Worm (Caenorhabditis elegans) whole organism, early embryonic: ENCODE results near the gene rars-1.
A peak's percentile ranks its signal among the peaks of the same experiment; 100 is the strongest.

Experiments
- B0310.2 ChIP-seq: sonication (generic microtip); optimal IDR thresholded peaks from 2 replicates; lab custom pipeline; 2016; ENCODE audit warnings: mild to moderate bottlenecking, missing genetic modification characterization, missing compliant biosample characterization
- F13C5.2 ChIP-seq: sonication (generic microtip); optimal IDR thresholded peaks from 2 replicates; lab custom pipeline; 2017; ENCODE audit warnings: mild to moderate bottlenecking, missing genetic modification characterization, inconsistent platforms, missing compliant biosample characterization
- aly-1 ChIP-seq: sonication (generic microtip); optimal IDR thresholded peaks from 2 replicates; lab custom pipeline; 2016; ENCODE audit warnings: missing genetic modification characterization, missing compliant biosample characterization
- ama-1 ChIP-seq: fragments of 150-350 bp; optimal IDR thresholded peaks from 2 replicates; lab custom pipeline; 2014
- ceh-13 ChIP-seq: fragments of 200-800 bp; sonication (Bioruptor generic); optimal IDR thresholded peaks from 2 replicates; lab custom pipeline; 2018; ENCODE audit warnings: mild to moderate bottlenecking, missing genetic modification characterization, missing compliant biosample characterization
- ceh-36 ChIP-seq: sonication (generic microtip); optimal IDR thresholded peaks from 2 replicates; lab custom pipeline; 2016; ENCODE audit warnings: missing genetic modification characterization, inconsistent platforms, missing compliant biosample characterization
- ets-7 ChIP-seq: sonication (generic microtip); optimal IDR thresholded peaks from 2 replicates; lab custom pipeline; 2016; ENCODE audit warnings: missing genotype, missing genetic modification characterization, missing compliant biosample characterization
- flt-1 ChIP-seq: fragments of 200-800 bp; sonication (Bioruptor generic); IDR thresholded peaks from 2 replicates; pipeline ENCODE4 v1.3.6; 2022; ENCODE audit warnings: missing genetic modification characterization, missing compliant biosample characterization
- hmbx-1 ChIP-seq: sonication (generic microtip); optimal IDR thresholded peaks from 2 replicates; lab custom pipeline; 2016; ENCODE audit warnings: mild to moderate bottlenecking, missing genetic modification characterization, missing compliant biosample characterization
- hmg-4 ChIP-seq: fragments of 200-800 bp; sonication (Bioruptor generic); optimal IDR thresholded peaks from 2 replicates; lab custom pipeline; 2018; ENCODE audit warnings: mild to moderate bottlenecking, missing genetic modification characterization, missing compliant biosample characterization
- hnd-1 ChIP-seq: sonication (generic microtip); optimal IDR thresholded peaks from 2 replicates; lab custom pipeline; 2016; ENCODE audit warnings: missing genetic modification characterization, missing compliant biosample characterization
- pes-1 ChIP-seq: fragments of 200-800 bp; sonication (Bioruptor generic); IDR thresholded peaks from 2 replicates; pipeline ENCODE4 v1.3.6; 2022; ENCODE audit warnings: missing genetic modification reagents, missing genetic modification characterization, missing compliant biosample characterization
- scrt-1 ChIP-seq: fragments of 200-800 bp; sonication (Bioruptor generic); IDR thresholded peaks from 2 replicates; pipeline ENCODE4 v1.3.6; 2022; ENCODE audit warnings: missing genetic modification characterization, missing compliant biosample characterization
- sea-1 ChIP-seq: fragments of 200-800 bp; sonication (Bioruptor generic); conservative IDR thresholded peaks from 2 replicates; pipeline ENCODE4 v1.3.6; 2022; ENCODE audit warnings: missing genetic modification characterization, missing compliant biosample characterization
- tbx-11 ChIP-seq: fragments of 200-800 bp; sonication (Bioruptor generic); IDR thresholded peaks from 2 replicates; pipeline ENCODE4 v1.3.6; 2022; ENCODE audit warnings: missing genetic modification characterization, missing compliant biosample characterization
- tbx-37 ChIP-seq: fragments of 200-800 bp; sonication (Bioruptor generic); conservative IDR thresholded peaks from 2 replicates; pipeline ENCODE4 v1.3.6; 2022; ENCODE audit warnings: missing genetic modification reagents, missing genetic modification characterization, missing compliant biosample characterization
- tra-4 ChIP-seq: sonication (generic microtip); optimal IDR thresholded peaks from 2 replicates; lab custom pipeline; 2017; ENCODE audit warnings: missing genetic modification characterization, missing compliant biosample characterization

The rars-1 gene

ce11 chrIII:4951824-4952223, 34.8 kb upstream of the rars-1 start, which contains the start of gene flh-2:
Gene flh-2, plus strand, starts transcription at chrIII:4952124.
- TF ChIP-seq hmbx-1 (no peak), aly-1 (no peak), tbx-11 (no peak), ets-7 (tag; lab: Kevin White, UChicago) (no peak), sea-1 (GFP tag; lab: Robert Waterston, UW) (no peak), tbx-37 (GFP tag; lab: Robert Waterston, UW) (no peak), ceh-36 (tag; lab: Kevin White, UChicago) (no peak), hnd-1 (tag; lab: Kevin White, UChicago) (no peak), ama-1 (lab: Kevin White, UChicago) (no peak), B0310.2 (no peak), flt-1 (GFP tag; lab: Robert Waterston, UW) (no peak), F13C5.2 (tag; lab: Kevin White, UChicago) (no peak), scrt-1 (GFP tag; lab: Robert Waterston, UW) (no peak)

ce11 chrIII:4951210-4951609, 34.2 kb upstream of the rars-1 start:
- TF ChIP-seq scrt-1 (GFP tag; lab: Robert Waterston, UW): no peak
- no peak for TF ChIP-seq tra-4 (tag; lab: Kevin White, UChicago)
- no peak for TF ChIP-seq ceh-36 (tag; lab: Kevin White, UChicago)
- TF ChIP-seq tbx-11: no peak
- TF ChIP-seq tbx-37 (GFP tag; lab: Robert Waterston, UW): no peak
- no peak for TF ChIP-seq F13C5.2 (tag; lab: Kevin White, UChicago)
- no peak for TF ChIP-seq ets-7 (tag; lab: Kevin White, UChicago)
- no peak for TF ChIP-seq ceh-13
- TF ChIP-seq sea-1 (GFP tag; lab: Robert Waterston, UW): no peak
- no peak for TF ChIP-seq hmg-4 (GFP tag; lab: Kevin White, UChicago)
- TF ChIP-seq B0310.2: no peak
- no peak for TF ChIP-seq aly-1
- TF ChIP-seq hmbx-1: no peak
- TF ChIP-seq pes-1 (GFP tag; lab: Robert Waterston, UW): no peak
- TF ChIP-seq flt-1 (GFP tag; lab: Robert Waterston, UW): no peak
- TF ChIP-seq ama-1 (lab: Kevin White, UChicago): no peak
- TF ChIP-seq hnd-1 (tag; lab: Kevin White, UChicago): no peak

ce11 chrIII:4950345-4950744, 33.4 kb upstream of the rars-1 start:
- TF ChIP-seq sea-1 (GFP tag; lab: Robert Waterston, UW) (no peak), aly-1 (no peak), ceh-13 (no peak), B0310.2 (no peak), hmg-4 (GFP tag; lab: Kevin White, UChicago) (no peak), scrt-1 (GFP tag; lab: Robert Waterston, UW) (no peak), ama-1 (lab: Kevin White, UChicago) (no peak), pes-1 (GFP tag; lab: Robert Waterston, UW) (no peak), F13C5.2 (tag; lab: Kevin White, UChicago) (no peak), ets-7 (tag; lab: Kevin White, UChicago) (no peak), tbx-37 (GFP tag; lab: Robert Waterston, UW) (no peak)

ce11 chrIII:4948631-4949030, 31.7 kb upstream of the rars-1 start:
- TF ChIP-seq pes-1 (GFP tag; lab: Robert Waterston, UW): no peak
- TF ChIP-seq ceh-13: no peak
- peak; percentile 28 for TF ChIP-seq F13C5.2 (tag; lab: Kevin White, UChicago)
- no peak for TF ChIP-seq scrt-1 (GFP tag; lab: Robert Waterston, UW)
- TF ChIP-seq tbx-37 (GFP tag; lab: Robert Waterston, UW): no peak
- no peak for TF ChIP-seq ceh-36 (tag; lab: Kevin White, UChicago)
- TF ChIP-seq B0310.2: peak; percentile 21
- TF ChIP-seq aly-1: peak; percentile 57
- TF ChIP-seq hnd-1 (tag; lab: Kevin White, UChicago): no peak
- no peak for TF ChIP-seq ets-7 (tag; lab: Kevin White, UChicago)
- TF ChIP-seq tbx-11: no peak
- TF ChIP-seq flt-1 (GFP tag; lab: Robert Waterston, UW): 0 out of 2 replicates have a peak, but pooled peaks have one; percentile 6
- peak; percentile 71 for TF ChIP-seq hmg-4 (GFP tag; lab: Kevin White, UChicago)
- no peak for TF ChIP-seq hmbx-1
- no peak for TF ChIP-seq tra-4 (tag; lab: Kevin White, UChicago)
- no peak for TF ChIP-seq ama-1 (lab: Kevin White, UChicago)
- 0 out of 2 replicates have a peak, but pooled peaks have one; percentile 25 for TF ChIP-seq sea-1 (GFP tag; lab: Robert Waterston, UW)

- TF ChIP-seq scrt-1 (GFP tag; lab: Robert Waterston, UW): 0 out of 2 replicates have a peak, but pooled peaks have one; percentile 63
- no peak for TF ChIP-seq hmbx-1
- peak; percentile 40 for TF ChIP-seq ceh-36 (tag; lab: Kevin White, UChicago)
- peak; percentile 12 for TF ChIP-seq hnd-1 (tag; lab: Kevin White, UChicago)
- peak; percentile 42; the same call in 1 of the 2 replicates for TF ChIP-seq pes-1 (GFP tag; lab: Robert Waterston, UW)
- no peak for TF ChIP-seq ama-1 (lab: Kevin White, UChicago)
- TF ChIP-seq tbx-37 (GFP tag; lab: Robert Waterston, UW): no peak; the same call in 1 of the 2 replicates
- no peak for TF ChIP-seq tra-4 (tag; lab: Kevin White, UChicago)
- TF ChIP-seq ceh-13: no peak
- no peak for TF ChIP-seq tbx-11
- TF ChIP-seq hmg-4 (GFP tag; lab: Kevin White, UChicago): peak; percentile 79
- no peak for TF ChIP-seq sea-1 (GFP tag; lab: Robert Waterston, UW)
- peak; percentile 7 for TF ChIP-seq aly-1
- TF ChIP-seq F13C5.2 (tag; lab: Kevin White, UChicago): peak; percentile 58
- TF ChIP-seq B0310.2: peak; percentile 10
- peak; percentile 54 for TF ChIP-seq ets-7 (tag; lab: Kevin White, UChicago)
Observed at ce11 chrIII:4947352-4947751, 30.4 kb upstream of the rars-1 start.

ce11 chrIII:4944213-4944612, 27.2 kb upstream of the rars-1 start, which contains the start of gene ntl-9:
Gene ntl-9, plus strand, starts transcription at chrIII:4944513.
- no peak for TF ChIP-seq F13C5.2 (tag; lab: Kevin White, UChicago)
- no peak for TF ChIP-seq hnd-1 (tag; lab: Kevin White, UChicago)
- TF ChIP-seq scrt-1 (GFP tag; lab: Robert Waterston, UW): no peak
- TF ChIP-seq ceh-36 (tag; lab: Kevin White, UChicago): no peak
- no peak for TF ChIP-seq tbx-37 (GFP tag; lab: Robert Waterston, UW)
- TF ChIP-seq sea-1 (GFP tag; lab: Robert Waterston, UW): no peak
- TF ChIP-seq ama-1 (lab: Kevin White, UChicago): no peak
- TF ChIP-seq flt-1 (GFP tag; lab: Robert Waterston, UW): no peak
- no peak for TF ChIP-seq ceh-13
- no peak for TF ChIP-seq aly-1
- no peak for TF ChIP-seq hmg-4 (GFP tag; lab: Kevin White, UChicago)
- TF ChIP-seq tra-4 (tag; lab: Kevin White, UChicago): no peak
- TF ChIP-seq tbx-11: no peak
- TF ChIP-seq pes-1 (GFP tag; lab: Robert Waterston, UW): no peak
- no peak for TF ChIP-seq hmbx-1
- TF ChIP-seq B0310.2: no peak
- TF ChIP-seq ets-7 (tag; lab: Kevin White, UChicago): no peak
